Fruit fly (Drosophila melanogaster) whole organism, embryonic: ENCODE results near the gene THADA.

Experiments
- ATbp ChIP-seq: fragments of 200-800 bp; sonication (Bioruptor generic); optimal IDR thresholded peaks from 2 replicates; lab custom pipeline; 2017; ENCODE audit warnings: missing biosample characterization, mild to moderate bottlenecking, missing genetic modification characterization, missing genetic modification reagents
- Antp ChIP-seq: fragments of 200-800 bp; sonication (Bioruptor generic); optimal IDR thresholded peaks from 3 replicates; lab custom pipeline; 2016; ENCODE audit warnings: missing biosample characterization, missing genetic modification characterization
- C15 ChIP-seq: fragments of 200-800 bp; sonication (Bioruptor generic); IDR thresholded peaks from 3 replicates; pipeline ENCODE4 v1.3.6; 2022; ENCODE audit warnings: missing biosample characterization, missing genetic modification characterization
- CG10321 ChIP-seq: fragments of 200-800 bp; sonication (Bioruptor generic); IDR thresholded peaks from 2 replicates; pipeline ENCODE4 v1.3.6; 2022; ENCODE audit warnings: missing biosample characterization, missing genetic modification characterization
- CG10565 ChIP-seq: fragments of 200-800 bp; sonication (Bioruptor generic); optimal IDR thresholded peaks from 3 replicates; lab custom pipeline; 2016; ENCODE audit warnings: missing biosample characterization, mild to moderate bottlenecking, missing genetic modification characterization
- CG11504 ChIP-seq: fragments of 200-800 bp; sonication (Bioruptor generic); optimal IDR thresholded peaks from 3 replicates; lab custom pipeline; 2019; ENCODE audit warnings: missing biosample characterization, mild to moderate bottlenecking, missing genetic modification characterization, moderate library complexity
- CG11723 ChIP-seq: fragments of 200-800 bp; sonication (Bioruptor generic); optimal IDR thresholded peaks from 2 replicates; lab custom pipeline; 2017; ENCODE audit warnings: missing biosample characterization, mild to moderate bottlenecking, missing genetic modification characterization
- CG12391 ChIP-seq: fragments of 200-800 bp; sonication (Bioruptor generic); optimal IDR thresholded peaks from 3 replicates; lab custom pipeline; 2018; ENCODE audit warnings: missing biosample characterization, mild to moderate bottlenecking, missing genetic modification characterization, moderate library complexity
- CG12942 ChIP-seq: fragments of 200-800 bp; sonication (Bioruptor generic); optimal IDR thresholded peaks from 3 replicates; lab custom pipeline; 2016; ENCODE audit warnings: missing biosample characterization, missing genetic modification characterization
- CG13296 ChIP-seq: fragments of 200-800 bp; sonication (Bioruptor generic); optimal IDR thresholded peaks from 3 replicates; lab custom pipeline; 2018; ENCODE audit warnings: missing biosample characterization, mild to moderate bottlenecking, missing genetic modification characterization
- CG13424 ChIP-seq: fragments of 200-800 bp; sonication (Bioruptor generic); optimal IDR thresholded peaks from 2 replicates; lab custom pipeline; 2019; ENCODE audit warnings: missing biosample characterization, mild to moderate bottlenecking, missing genetic modification characterization, moderate library complexity
- CG14667 ChIP-seq: fragments of 200-800 bp; sonication (Bioruptor generic); IDR thresholded peaks from 2 replicates; pipeline ENCODE4 v1.3.6; 2022; ENCODE audit warnings: missing biosample characterization, missing genetic modification characterization
- CG15011 ChIP-seq: fragments of 200-800 bp; sonication (Bioruptor generic); optimal IDR thresholded peaks from 3 replicates; lab custom pipeline; 2018; ENCODE audit warnings: missing biosample characterization, mild to moderate bottlenecking, missing genetic modification characterization
- CG1647 ChIP-seq: fragments of 200-800 bp; sonication (Bioruptor generic); optimal IDR thresholded peaks from 3 replicates; lab custom pipeline; 2016; ENCODE audit warnings: missing biosample characterization, missing genetic modification characterization
- CG16815 ChIP-seq: fragments of 200-800 bp; sonication (Bioruptor generic); optimal IDR thresholded peaks from 3 replicates; lab custom pipeline; 2017; ENCODE audit warnings: missing biosample characterization, mild to moderate bottlenecking, missing genetic modification characterization
- CG17568 ChIP-seq: fragments of 200-800 bp; sonication (Bioruptor generic); optimal IDR thresholded peaks from 2 replicates; lab custom pipeline; 2018; ENCODE audit warnings: missing biosample characterization, mild to moderate bottlenecking, missing genetic modification characterization, moderate library complexity
- CG3995 ChIP-seq: fragments of 200-800 bp; sonication (Bioruptor generic); optimal IDR thresholded peaks from 3 replicates; lab custom pipeline; 2016; ENCODE audit warnings: missing biosample characterization, missing genetic modification characterization
- CG4820 ChIP-seq: fragments of 200-800 bp; sonication (Bioruptor generic); optimal IDR thresholded peaks from 3 replicates; lab custom pipeline; 2016; ENCODE audit warnings: missing biosample characterization, missing genetic modification characterization
- CG5180 ChIP-seq: fragments of 200-800 bp; sonication (Bioruptor generic); optimal IDR thresholded peaks from 3 replicates; lab custom pipeline; 2017; ENCODE audit warnings: missing biosample characterization, missing genetic modification characterization, mild to moderate bottlenecking, moderate library complexity, missing genetic modification reagents
- CG6683 ChIP-seq: fragments of 200-800 bp; sonication (Bioruptor generic); optimal IDR thresholded peaks from 2 replicates; lab custom pipeline; 2017; ENCODE audit warnings: missing biosample characterization, mild to moderate bottlenecking, missing genetic modification characterization, missing genetic modification reagents
- Deaf1 ChIP-seq: fragments of 200-800 bp; optimal IDR thresholded peaks from 3 replicates; lab custom pipeline; 2019; ENCODE audit warnings: missing biosample characterization, mild to moderate bottlenecking, missing genetic modification characterization, moderate library complexity
- ERR ChIP-seq: fragments of 200-800 bp; sonication (Bioruptor generic); optimal IDR thresholded peaks from 2 replicates; lab custom pipeline; 2016; ENCODE audit warnings: missing biosample characterization, missing genetic modification characterization
- Gsc ChIP-seq: fragments of 200-800 bp; sonication (Bioruptor generic); IDR thresholded peaks from 2 replicates; pipeline ENCODE4 v1.3.6; 2022; ENCODE audit warnings: missing biosample characterization, missing genetic modification characterization
- Gug ChIP-seq: fragments of 200-800 bp; sonication (Bioruptor generic); IDR thresholded peaks from 4 replicates; pipeline ENCODE4 v1.3.6; 2022; ENCODE audit warnings: missing biosample characterization, missing genetic modification characterization
- Hand ChIP-seq: fragments of 200-800 bp; sonication (Bioruptor generic); optimal IDR thresholded peaks from 2 replicates; lab custom pipeline; 2017; ENCODE audit warnings: mild to moderate bottlenecking, missing biosample characterization, missing genetic modification reagents, missing genetic modification characterization
- Hey ChIP-seq: fragments of 200-800 bp; sonication (Bioruptor generic); optimal IDR thresholded peaks from 3 replicates; lab custom pipeline; 2018; ENCODE audit warnings: missing biosample characterization, mild to moderate bottlenecking, missing genetic modification characterization
- Jarid2 ChIP-seq: fragments of 200-800 bp; sonication (Bioruptor generic); optimal IDR thresholded peaks from 3 replicates; lab custom pipeline; 2017; ENCODE audit warnings: mild to moderate bottlenecking, missing biosample characterization, missing genetic modification reagents, missing genetic modification characterization
- Lim3 ChIP-seq: fragments of 200-800 bp; sonication (Bioruptor generic); IDR thresholded peaks from 2 replicates; pipeline ENCODE4 v1.3.6; 2022; ENCODE audit warnings: missing biosample characterization, missing genetic modification characterization
- MTF-1 ChIP-seq: fragments of 200-800 bp; sonication (Bioruptor generic); optimal IDR thresholded peaks from 2 replicates; lab custom pipeline; 2018; ENCODE audit warnings: missing biosample characterization, mild to moderate bottlenecking, missing genetic modification characterization, borderline replicate concordance
- Max ChIP-seq: fragments of 200-800 bp; sonication (Bioruptor generic); optimal IDR thresholded peaks from 2 replicates; lab custom pipeline; 2016; ENCODE audit warnings: missing biosample characterization, mild to moderate bottlenecking, missing genetic modification characterization
- Ptx1 ChIP-seq: fragments of 200-800 bp; sonication (Bioruptor generic); IDR thresholded peaks from 2 replicates; pipeline ENCODE4 v1.3.6; 2022; ENCODE audit warnings: missing biosample characterization, missing genetic modification characterization
- Sin3A ChIP-seq: fragments of >200 bp; optimal IDR thresholded peaks from 2 replicates; lab custom pipeline; 2018
- Sry-β ChIP-seq: fragments of 200-800 bp; sonication (Bioruptor generic); optimal IDR thresholded peaks from 2 replicates; lab custom pipeline; 2018; ENCODE audit warnings: missing biosample characterization, mild to moderate bottlenecking, missing genetic modification characterization, moderate library complexity
- ara ChIP-seq: fragments of 200-800 bp; sonication (Bioruptor generic); IDR thresholded peaks from 2 replicates; pipeline ENCODE4 v1.3.6; 2022; ENCODE audit warnings: missing biosample characterization, missing genetic modification characterization
- bbx ChIP-seq: fragments of 200-800 bp; sonication (Bioruptor generic); IDR thresholded peaks from 2 replicates; pipeline ENCODE4 v1.3.6; 2022; ENCODE audit warnings: missing biosample characterization, missing genetic modification characterization; ENCODE audit not compliant: partially characterized antibody
- bsh ChIP-seq, 2 experiments: fragments of 200-800 bp; sonication (Bioruptor generic); optimal IDR thresholded peaks; 2 replicates each; lab custom pipeline; 2017 to 2018; ENCODE audit warnings: mild to moderate bottlenecking in 2 of 2, missing biosample characterization in 2 of 2, missing genetic modification characterization in 2 of 2, moderate library complexity in 1 of 2
- caup ChIP-seq: fragments of 200-800 bp; sonication (Bioruptor generic); optimal IDR thresholded peaks from 3 replicates; lab custom pipeline; 2017; ENCODE audit warnings: missing biosample characterization, mild to moderate bottlenecking, missing genetic modification characterization, moderate library complexity; ENCODE audit not compliant: severe bottlenecking
- fd96Cb ChIP-seq: fragments of 200-800 bp; sonication (Bioruptor generic); optimal IDR thresholded peaks from 2 replicates; lab custom pipeline; 2018; ENCODE audit warnings: missing biosample characterization, mild to moderate bottlenecking, missing genetic modification characterization, moderate library complexity
- fu2 ChIP-seq: fragments of 200-800 bp; sonication (Bioruptor generic); optimal IDR thresholded peaks from 2 replicates; lab custom pipeline; 2016; ENCODE audit warnings: missing biosample characterization, missing genetic modification characterization
- gem ChIP-seq: fragments of 200-800 bp; sonication (Bioruptor generic); optimal IDR thresholded peaks from 2 replicates; lab custom pipeline; 2019; ENCODE audit warnings: missing biosample characterization, mild to moderate bottlenecking, missing genetic modification characterization, moderate library complexity
- grau ChIP-seq: fragments of 200-800 bp; optimal IDR thresholded peaks from 3 replicates; lab custom pipeline; 2019; ENCODE audit warnings: missing biosample characterization, mild to moderate bottlenecking, missing genetic modification characterization, moderate library complexity
- klu ChIP-seq: fragments of 200-800 bp; sonication (Bioruptor generic); IDR thresholded peaks from 2 replicates; pipeline ENCODE4 v1.3.6; 2022; ENCODE audit warnings: missing biosample characterization, missing genetic modification characterization
- mirr ChIP-seq: fragments of 200-800 bp; sonication (Bioruptor generic); optimal IDR thresholded peaks from 3 replicates; lab custom pipeline; 2018; ENCODE audit warnings: missing biosample characterization, mild to moderate bottlenecking, missing genetic modification characterization
- oc ChIP-seq: fragments of 200-800 bp; sonication (Bioruptor generic); optimal IDR thresholded peaks from 2 replicates; lab custom pipeline; 2018; ENCODE audit warnings: missing biosample characterization, mild to moderate bottlenecking, missing genetic modification characterization, moderate library complexity
- run ChIP-seq: fragments of 200-800 bp; sonication (Bioruptor generic); optimal IDR thresholded peaks from 3 replicates; lab custom pipeline; 2018; ENCODE audit warnings: missing biosample characterization, mild to moderate bottlenecking, missing genetic modification characterization
- schlank ChIP-seq: fragments of 200-800 bp; sonication (Bioruptor generic); optimal IDR thresholded peaks from 2 replicates; lab custom pipeline; 2018; ENCODE audit warnings: missing biosample characterization, mild to moderate bottlenecking, missing genetic modification characterization
- shn ChIP-seq: fragments of 200-800 bp; sonication (Bioruptor generic); optimal IDR thresholded peaks from 3 replicates; lab custom pipeline; 2016; ENCODE audit warnings: missing biosample characterization, missing genetic modification characterization
- sisA ChIP-seq: fragments of 200-800 bp; sonication (Bioruptor generic); IDR thresholded peaks from 2 replicates; pipeline ENCODE4 v1.3.6; 2022; ENCODE audit warnings: missing biosample characterization, missing genetic modification characterization
- tll ChIP-seq, 2 experiments: fragments of 200-800 bp in 1 of 2; fragments of >200 bp in 1 of 2; sonication (Bioruptor generic) in 1 of 2; optimal IDR thresholded peaks; 2 replicates each; lab custom pipeline; 2017 to 2019; ENCODE audit warnings: missing biosample characterization in 2 of 2, missing genetic modification characterization in 2 of 2, mild to moderate bottlenecking in 1 of 2, moderate library complexity in 1 of 2
- tna ChIP-seq: fragments of 200-800 bp; sonication (Bioruptor generic); IDR thresholded peaks from 2 replicates; pipeline ENCODE4 v1.3.6; 2022; ENCODE audit warnings: missing biosample characterization, missing genetic modification characterization; ENCODE audit not compliant: partially characterized antibody
- wor ChIP-seq: fragments of 200-800 bp; sonication (Bioruptor generic); IDR thresholded peaks from 2 replicates; pipeline ENCODE4 v1.3.6; 2022; ENCODE audit warnings: missing biosample characterization, missing genetic modification characterization

The THADA gene

dm6 chrX:19818617-19819016 is 46.7 kb downstream of the THADA start (continued):
- TF ChIP-seq Gug (GFP tag; lab: Robert Waterston, UW) (no peak), gem (tag; lab: Kevin White, UChicago) (peak; percentile 52), CG12391 (tag; lab: Kevin White, UChicago) (peak; percentile 7), tll (GFP tag; optimal IDR thresholded peaks at IDR 0.05; lab: Kevin White, UChicago) (no peak), CG3995 (GFP tag; lab: Kevin White, UChicago) (no peak), Antp (GFP tag; lab: Kevin White, UChicago) (no peak), Ptx1 (GFP tag; lab: Robert Waterston, UW) (no peak), CG12942 (GFP tag; lab: Kevin White, UChicago) (no peak), Sry-β (GFP tag; lab: Kevin White, UChicago) (no peak), Lim3 (GFP tag; lab: Robert Waterston, UW) (no peak), fd96Cb (tag; lab: Kevin White, UChicago) (peak; percentile 10), CG11504 (peak; percentile 59), CG1647 (GFP tag; lab: Kevin White, UChicago) (no peak), C15 (GFP tag; lab: Robert Waterston, UW) (no peak), Hey (tag; lab: Kevin White, UChicago) (no peak), CG10321 (no peak), Hand (GFP tag; lab: Kevin White, UChicago) (peak; percentile 29), CG5180 (GFP tag; lab: Kevin White, UChicago) (no peak), sisA (no peak), CG4820 (GFP tag; lab: Kevin White, UChicago) (no peak), Sin3A (lab: Kevin White, UChicago) (no peak), CG10565 (no peak), mirr (GFP tag; lab: Kevin White, UChicago) (no peak), tna (GFP tag; lab: Robert Waterston, UW) (no peak), CG14667 (GFP tag; lab: Robert Waterston, UW) (no peak), CG16815 (no peak), CG17568 (GFP tag; lab: Kevin White, UChicago) (no peak), oc (no peak), CG15011 (GFP tag; lab: Kevin White, UChicago) (no peak), ara (GFP tag; lab: Robert Waterston, UW) (no peak), klu (GFP tag; lab: Robert Waterston, UW) (no peak), ATbp (GFP tag; lab: Kevin White, UChicago) (peak; percentile 21), bbx (GFP tag; lab: Robert Waterston, UW) (no peak), CG11723 (GFP tag; lab: Kevin White, UChicago) (no peak), MTF-1 (GFP tag; lab: Kevin White, UChicago) (no peak), bsh (GFP tag; optimal IDR thresholded peaks at IDR 0.05; lab: Kevin White, UChicago) (peak in 1 of 2 experiments; percentile 30), wor (GFP tag; lab: Robert Waterston, UW) (no peak), fu2 (GFP tag; lab: Kevin White, UChicago) (no peak), Gsc (GFP tag; lab: Robert Waterston, UW) (no peak), ERR (GFP tag; lab: Kevin White, UChicago) (no peak), caup (GFP tag; lab: Kevin White, UChicago) (no peak), CG13296 (GFP tag; lab: Kevin White, UChicago) (peak; percentile 1), CG6683 (GFP tag; lab: Kevin White, UChicago) (no peak), schlank (no peak), run (tag; lab: Kevin White, UChicago) (no peak), CG13424 (tag; lab: Kevin White, UChicago) (peak; percentile 16), shn (no peak), Jarid2 (GFP tag; lab: Kevin White, UChicago) (no peak), Max (GFP tag; lab: Kevin White, UChicago) (no peak), Deaf1 (tag; lab: Kevin White, UChicago) (no peak), grau (tag; lab: Kevin White, UChicago) (peak; percentile 20)
